Fruit fly (Drosophila melanogaster) whole organism, wandering third instar larva: ENCODE results near the gene beta-Man.

Experiments
- Abd-B ChIP-seq: fragments of >200 bp; optimal IDR thresholded peaks from 2 replicates; lab custom pipeline; 2017; ENCODE audit warnings: missing biosample characterization, missing genetic modification characterization
- CG32264 ChIP-seq: fragments of 200-800 bp; sonication (Bioruptor generic); optimal IDR thresholded peaks from 2 replicates; lab custom pipeline; 2016; ENCODE audit warnings: missing biosample characterization, missing genetic modification characterization
- CG9705 ChIP-seq: fragments of 200-800 bp; sonication (Bioruptor generic); optimal IDR thresholded peaks from 2 replicates; lab custom pipeline; 2018; ENCODE audit warnings: missing biosample characterization, mild to moderate bottlenecking, missing genetic modification characterization
- CrebA ChIP-seq: fragments of 200-800 bp; sonication (Bioruptor generic); optimal IDR thresholded peaks from 2 replicates; lab custom pipeline; 2016; ENCODE audit warnings: missing biosample characterization, mild to moderate bottlenecking, missing genetic modification characterization, borderline replicate concordance
- Dfd ChIP-seq: fragments of >200 bp; optimal IDR thresholded peaks from 2 replicates; lab custom pipeline; 2017; ENCODE audit warnings: missing biosample characterization, missing genetic modification characterization
- Dif ChIP-seq: fragments of 200-275, 200-300 bp; sonication (Bioruptor generic); optimal IDR thresholded peaks from 2 replicates; lab custom pipeline; 2018; ENCODE audit warnings: missing biosample characterization, missing genetic modification characterization; ENCODE audit not compliant: partially characterized antibody
- GATAd ChIP-seq: sonication (Bioruptor generic); optimal IDR thresholded peaks from 2 replicates; lab custom pipeline; 2016; ENCODE audit warnings: missing biosample characterization, missing genetic modification characterization
- HLH106 ChIP-seq: fragments of 200-800 bp; optimal IDR thresholded peaks from 3 replicates; lab custom pipeline; 2019; ENCODE audit warnings: missing biosample characterization, mild to moderate bottlenecking, missing genetic modification characterization, moderate library complexity
- Hnf4 ChIP-seq: fragments of 200-800 bp; sonication (Bioruptor generic); optimal IDR thresholded peaks from 2 replicates; lab custom pipeline; 2016; ENCODE audit warnings: missing biosample characterization, mild to moderate bottlenecking, missing genetic modification characterization
- Hr78 ChIP-seq: fragments of >200 bp; optimal IDR thresholded peaks from 2 replicates; lab custom pipeline; 2017; ENCODE audit warnings: missing biosample characterization, missing genetic modification characterization
- Hr83 ChIP-seq: fragments of 200-300 bp; sonication (Bioruptor generic); optimal IDR thresholded peaks from 2 replicates; lab custom pipeline; 2016; ENCODE audit warnings: missing biosample characterization, mild to moderate bottlenecking, missing genetic modification characterization, moderate library complexity; ENCODE audit not compliant: poor library complexity, severe bottlenecking
- Jra ChIP-seq: sonication (Bioruptor generic); optimal IDR thresholded peaks from 2 replicates; lab custom pipeline; 2016; ENCODE audit warnings: missing biosample characterization, missing genetic modification characterization
- Mio ChIP-seq: sonication (Bioruptor generic); optimal IDR thresholded peaks from 2 replicates; lab custom pipeline; 2016; ENCODE audit warnings: missing biosample characterization, missing genetic modification characterization
- Myc ChIP-seq: fragments of >200 bp; optimal IDR thresholded peaks from 2 replicates; lab custom pipeline; 2017
- N ChIP-seq: fragments of >200 bp; optimal IDR thresholded peaks from 2 replicates; lab custom pipeline; 2018; ENCODE audit warnings: missing biosample characterization, missing external identifiers, missing genetic modification characterization
- OdsH ChIP-seq: fragments of 200-800 bp; sonication (Bioruptor generic); optimal IDR thresholded peaks from 2 replicates; lab custom pipeline; 2016; ENCODE audit warnings: missing biosample characterization, mild to moderate bottlenecking, missing genetic modification characterization
- Rel ChIP-seq, 2 experiments: fragments of 200-800 bp; sonication (Bioruptor generic) in 1 of 2; optimal IDR thresholded peaks; 2 replicates in 1 of 2; 3 replicates in 1 of 2; lab custom pipeline; 2016 to 2019; ENCODE audit warnings: mild to moderate bottlenecking in 2 of 2, missing biosample characterization in 2 of 2, missing genetic modification characterization in 2 of 2, moderate library complexity in 1 of 2
- Sp1 ChIP-seq: fragments of 200-800 bp; sonication (Bioruptor generic); optimal IDR thresholded peaks from 3 replicates; lab custom pipeline; 2019; ENCODE audit warnings: missing biosample characterization, mild to moderate bottlenecking, missing genetic modification characterization, moderate library complexity
- Vsx2 ChIP-seq: fragments of 200-300, 225-300 bp; sonication (Bioruptor generic); optimal IDR thresholded peaks from 2 replicates; lab custom pipeline; 2018; ENCODE audit warnings: missing biosample characterization, missing genetic modification characterization; ENCODE audit not compliant: partially characterized antibody
- br ChIP-seq: fragments of 200-800 bp; sonication (Bioruptor generic); optimal IDR thresholded peaks from 2 replicates; lab custom pipeline; 2016; ENCODE audit warnings: missing biosample characterization, missing genetic modification characterization
- brk ChIP-seq: fragments of 200-800 bp; sonication (Bioruptor generic); optimal IDR thresholded peaks from 2 replicates; lab custom pipeline; 2016; ENCODE audit warnings: missing biosample characterization, mild to moderate bottlenecking, missing genetic modification characterization
- dl ChIP-seq, 2 experiments: fragments of 175-275, 200-275 bp in 1 of 2; fragments of 200-275 bp in 1 of 2; sonication (Bioruptor generic); optimal IDR thresholded peaks; lab custom pipeline; 2018; ENCODE audit warnings: mild to moderate bottlenecking in 2 of 2, missing biosample characterization in 2 of 2, missing genetic modification characterization in 2 of 2, moderate library complexity in 2 of 2; ENCODE audit not compliant: partially characterized antibody in 2 of 2, insufficient read depth in 1 of 2
- dmrt93B ChIP-seq: fragments of 200-800 bp; sonication (Bioruptor generic); optimal IDR thresholded peaks from 2 replicates; lab custom pipeline; 2018; ENCODE audit warnings: missing biosample characterization, mild to moderate bottlenecking, missing genetic modification characterization
- dsf ChIP-seq: sonication (Bioruptor generic); optimal IDR thresholded peaks from 2 replicates; lab custom pipeline; 2016; ENCODE audit warnings: missing biosample characterization, missing genetic modification characterization, borderline replicate concordance
- ey ChIP-seq: fragments of 200-800 bp; sonication (Bioruptor generic); optimal IDR thresholded peaks from 2 replicates; lab custom pipeline; 2016; ENCODE audit warnings: missing biosample characterization, missing genetic modification characterization
- foxo ChIP-seq, 2 experiments: fragments of 200-800 bp; sonication (Bioruptor generic); optimal IDR thresholded peaks; 2 replicates in 1 of 2; 3 replicates in 1 of 2; lab custom pipeline; 2016 to 2017; ENCODE audit warnings: missing biosample characterization in 2 of 2, missing genetic modification characterization in 2 of 2
- fru ChIP-seq: fragments of 200-800 bp; sonication (Bioruptor generic); optimal IDR thresholded peaks from 3 replicates; lab custom pipeline; 2016; ENCODE audit warnings: missing biosample characterization, mild to moderate bottlenecking, missing genetic modification characterization
- h ChIP-seq: fragments of 200-800 bp; sonication (Bioruptor generic); optimal IDR thresholded peaks from 3 replicates; lab custom pipeline; 2016; ENCODE audit warnings: missing biosample characterization, mild to moderate bottlenecking, missing genetic modification characterization
- jim ChIP-seq: fragments of 175-275, 200-325 bp; sonication (Bioruptor generic); optimal IDR thresholded peaks from 2 replicates; lab custom pipeline; 2016; ENCODE audit warnings: missing biosample characterization, mild to moderate bottlenecking, missing genetic modification characterization
- lola ChIP-seq: fragments of >200 bp; optimal IDR thresholded peaks from 2 replicates; lab custom pipeline; 2017; ENCODE audit warnings: missing biosample characterization, missing genetic modification characterization
- pan ChIP-seq: fragments of >200 bp; optimal IDR thresholded peaks from 2 replicates; lab custom pipeline; 2017
- psq ChIP-seq: fragments of 200-800 bp; sonication (Bioruptor generic); optimal IDR thresholded peaks from 3 replicates; lab custom pipeline; 2017; ENCODE audit warnings: missing biosample characterization, mild to moderate bottlenecking, missing genetic modification characterization, moderate library complexity
- rgr ChIP-seq: fragments of 200-800 bp; sonication (Bioruptor generic); optimal IDR thresholded peaks from 3 replicates; lab custom pipeline; 2016; ENCODE audit warnings: missing biosample characterization, mild to moderate bottlenecking, missing genetic modification characterization
- sage ChIP-seq: fragments of 200-800 bp; sonication (Bioruptor generic); optimal IDR thresholded peaks from 2 replicates; lab custom pipeline; 2016; ENCODE audit warnings: missing biosample characterization, mild to moderate bottlenecking, missing genetic modification characterization
- sv ChIP-seq: fragments of 200-800 bp; sonication (Bioruptor generic); optimal IDR thresholded peaks from 3 replicates; lab custom pipeline; 2016; ENCODE audit warnings: missing biosample characterization, missing genetic modification characterization
- tai ChIP-seq: sonication (Bioruptor generic); optimal IDR thresholded peaks from 2 replicates; lab custom pipeline; 2016; ENCODE audit warnings: missing biosample characterization, missing genetic modification characterization
- usp ChIP-seq: fragments of >200 bp; optimal IDR thresholded peaks from 2 replicates; lab custom pipeline; 2017; ENCODE audit warnings: missing biosample characterization, missing genetic modification characterization
- woc ChIP-seq: sonication (Bioruptor generic); optimal IDR thresholded peaks from 2 replicates; lab custom pipeline; 2016; ENCODE audit warnings: missing biosample characterization, mild to moderate bottlenecking, missing genetic modification characterization

beta-Man gene

dm6 chr3R:4229137-4229764, 32.2 kb downstream of the beta-Man start, which contains the start of gene DhpD:
DhpD (minus strand) TSS chr3R:4229238.
- TF ChIP-seq fru (GFP tag; lab: Kevin White, UChicago) (peak; percentile 84), GATAd (peak; percentile 38), jim (GFP tag; lab: Kevin White, UChicago) (no peak), dl (GFP tag; optimal IDR thresholded peaks at IDR 0.05; lab: Kevin White, UChicago; ENCODE audit: insufficient read depth in 1 of 2, partially characterized antibody in 2 of 2) (peak; percentile 38 to 77), Sp1 (GFP tag; lab: Kevin White, UChicago) (peak; percentile 89), N (GFP tag; lab: Kevin White, UChicago) (peak; percentile 33), HLH106 (peak; percentile 92), brk (GFP tag; lab: Kevin White, UChicago) (no peak), CrebA (GFP tag; lab: Kevin White, UChicago) (no peak), dmrt93B (GFP tag; lab: Kevin White, UChicago) (peak; percentile 76), lola (GFP tag; lab: Kevin White, UChicago) (no peak), Hr83 (GFP tag; lab: Kevin White, UChicago) (peak; percentile 92), Dfd (no peak), Rel (GFP tag; optimal IDR thresholded peaks at IDR 0.05; lab: Kevin White, UChicago) (no peak), Rel (tag; optimal IDR thresholded peaks at IDR 0.05; lab: Kevin White, UChicago) (peak; percentile 81), Hr78 (GFP tag; lab: Kevin White, UChicago) (no peak), sv (GFP tag; lab: Kevin White, UChicago) (peak; percentile 64), Hnf4 (GFP tag; lab: Kevin White, UChicago) (peak; percentile 90), usp (no peak), ey (peak; percentile 81), pan (lab: Kevin White, UChicago) (no peak), h (peak; percentile 90), Vsx2 (GFP tag; lab: Kevin White, UChicago) (peak; percentile 94), CG9705 (GFP tag; lab: Kevin White, UChicago) (peak; percentile 90), tai (GFP tag; lab: Kevin White, UChicago) (no peak), CG32264 (GFP tag; lab: Kevin White, UChicago) (peak; percentile 63), rgr (peak; percentile 91), Abd-B (GFP tag; lab: Kevin White, UChicago) (no peak), Jra (GFP tag; lab: Kevin White, UChicago) (peak; percentile 70), OdsH (GFP tag; lab: Kevin White, UChicago) (peak; percentile 81), Dif (GFP tag; lab: Kevin White, UChicago) (peak; percentile 96), dsf (GFP tag; lab: Kevin White, UChicago) (no peak), foxo (GFP tag; optimal IDR thresholded peaks at IDR 0.05; lab: Kevin White, UChicago) (peak; percentile 25 to 91), sage (peak; percentile 85), br (peak; percentile 88), psq (peak; percentile 74), woc (GFP tag; lab: Kevin White, UChicago) (no peak), Myc (lab: Kevin White, UChicago) (peak; percentile 42), Mio (GFP tag; lab: Kevin White, UChicago) (peak; percentile 41)

DNA sequence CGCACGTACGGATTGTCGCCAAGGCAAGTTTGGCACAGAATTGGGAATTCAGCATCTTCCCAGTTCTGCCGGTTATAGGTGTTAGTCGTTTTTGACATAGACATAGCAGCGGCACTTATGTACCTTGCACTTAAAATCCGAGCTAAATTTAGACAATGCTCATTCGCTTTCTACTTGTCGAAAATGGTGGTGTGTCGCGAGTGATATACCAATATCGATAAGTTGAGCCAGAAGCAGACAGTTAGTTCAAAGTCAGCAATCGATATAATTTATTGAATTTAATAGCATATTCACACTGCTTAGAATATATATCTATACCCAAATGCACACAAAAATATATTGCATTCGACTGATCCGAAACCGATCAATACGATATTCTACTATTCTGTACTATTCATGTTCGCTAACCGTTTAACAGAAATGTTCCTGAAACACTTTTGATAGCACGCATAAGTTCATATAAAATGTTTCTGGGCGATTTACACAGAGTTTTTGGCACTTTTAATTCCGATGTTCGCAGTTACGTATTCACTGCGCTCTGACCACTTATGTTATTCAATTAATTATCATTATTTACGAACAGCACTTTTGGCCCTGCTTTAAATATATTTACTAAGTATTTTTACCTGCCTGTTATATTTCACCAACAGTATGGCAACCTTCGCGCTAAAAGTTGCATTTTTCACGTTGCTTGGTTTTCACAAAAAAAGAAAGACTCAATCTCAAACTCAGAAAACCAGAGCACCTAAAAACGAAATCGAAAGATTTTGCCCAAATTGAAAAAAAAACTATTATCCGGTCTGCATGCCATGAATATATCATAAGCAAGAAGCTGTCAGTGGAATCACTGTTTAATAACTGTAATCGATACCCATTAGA, 35.4 kb downstream of the beta-Man start, which contains the start of gene CG14641:
Gene CG14641, minus strand, starts transcription at position 204 of the 879 bp plus-strand sequence.
- TF ChIP-seq Hnf4 (GFP tag; lab: Kevin White, UChicago): no peak
- no peak for TF ChIP-seq ey
- TF ChIP-seq woc (GFP tag; lab: Kevin White, UChicago): peak; percentile 63
- TF ChIP-seq HLH106: peak; percentile 7
- peak; percentile 86 for TF ChIP-seq N (GFP tag; lab: Kevin White, UChicago)
- peak; percentile 98 for TF ChIP-seq lola (GFP tag; lab: Kevin White, UChicago)
- peak; percentile 9 for TF ChIP-seq Myc (lab: Kevin White, UChicago)
- no peak for TF ChIP-seq fru (GFP tag; lab: Kevin White, UChicago)
- TF ChIP-seq Hr78 (GFP tag; lab: Kevin White, UChicago): peak; percentile 82
- no peak for TF ChIP-seq psq
- TF ChIP-seq Jra (GFP tag; lab: Kevin White, UChicago): no peak
- TF ChIP-seq jim (GFP tag; lab: Kevin White, UChicago): no peak
- no peak for TF ChIP-seq OdsH (GFP tag; lab: Kevin White, UChicago)
- peak; percentile 40 for TF ChIP-seq dmrt93B (GFP tag; lab: Kevin White, UChicago)
- no peak for TF ChIP-seq Vsx2 (GFP tag; lab: Kevin White, UChicago)
- TF ChIP-seq rgr: no peak
- TF ChIP-seq usp: no peak
- TF ChIP-seq Abd-B (GFP tag; lab: Kevin White, UChicago): peak; percentile 63
- TF ChIP-seq foxo (GFP tag; optimal IDR thresholded peaks at IDR 0.05; lab: Kevin White, UChicago): no peak
